Worm (Caenorhabditis elegans) whole organism, dauer: Measurements from ENCODE around the gene eppl-1.

ENCODE experiments used
- unc-62 ChIP-seq: sonication (generic microtip); optimal IDR thresholded peaks from 2 replicates; lab custom pipeline; 2017; ENCODE audit warnings: missing biosample characterization, missing genetic modification reagents, missing genetic modification characterization

Gene eppl-1

DNA sequence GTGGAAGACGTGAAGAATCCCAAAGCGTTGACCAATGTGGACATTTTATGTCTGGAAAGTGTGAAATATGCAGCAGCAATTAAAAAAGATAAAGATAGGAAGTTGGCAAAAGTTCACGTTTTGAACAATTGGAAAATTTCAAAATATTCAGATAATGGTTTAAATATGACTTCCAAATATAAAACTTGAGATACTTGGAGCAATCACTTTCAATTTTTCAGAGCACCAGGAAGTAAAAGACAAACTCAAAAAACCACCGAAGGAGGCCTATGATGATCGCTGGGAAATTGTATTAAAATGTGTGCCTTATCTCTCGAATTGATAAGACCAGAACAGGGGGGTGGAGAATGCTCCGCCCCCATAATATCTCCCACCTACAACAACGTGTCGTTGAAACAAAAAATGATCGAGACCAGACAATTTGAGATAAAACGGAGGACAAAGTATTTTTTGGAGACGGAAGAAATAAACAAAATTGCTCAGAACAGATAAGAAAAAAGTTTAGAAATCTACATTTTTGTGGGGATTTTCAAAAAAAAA lies at the start of gene eppl-1:
Gene eppl-1 (minus strand): TSS at position 51 of the 540 bp plus-strand sequence.
- no peak for TF ChIP-seq unc-62

DNA sequence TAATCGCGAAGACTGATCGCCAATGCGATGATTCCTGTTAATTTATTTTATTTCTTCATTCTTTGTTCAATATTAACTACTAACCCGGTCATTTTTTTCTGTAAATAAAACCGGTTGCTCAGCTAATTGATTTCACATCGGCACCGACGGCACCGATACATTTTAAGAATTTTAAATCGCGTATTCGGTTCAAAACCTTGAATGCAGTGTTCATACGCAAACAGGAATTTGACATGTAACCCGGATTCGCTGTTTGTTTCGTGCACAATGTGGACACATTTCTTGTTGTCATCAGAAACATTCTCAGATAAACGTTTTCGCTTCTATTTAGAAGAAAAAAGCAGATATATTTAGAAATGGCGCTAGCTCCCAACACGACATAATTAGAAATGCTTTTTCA lies 48.4 kb upstream of the eppl-1 start:
- no peak for TF ChIP-seq unc-62

DNA sequence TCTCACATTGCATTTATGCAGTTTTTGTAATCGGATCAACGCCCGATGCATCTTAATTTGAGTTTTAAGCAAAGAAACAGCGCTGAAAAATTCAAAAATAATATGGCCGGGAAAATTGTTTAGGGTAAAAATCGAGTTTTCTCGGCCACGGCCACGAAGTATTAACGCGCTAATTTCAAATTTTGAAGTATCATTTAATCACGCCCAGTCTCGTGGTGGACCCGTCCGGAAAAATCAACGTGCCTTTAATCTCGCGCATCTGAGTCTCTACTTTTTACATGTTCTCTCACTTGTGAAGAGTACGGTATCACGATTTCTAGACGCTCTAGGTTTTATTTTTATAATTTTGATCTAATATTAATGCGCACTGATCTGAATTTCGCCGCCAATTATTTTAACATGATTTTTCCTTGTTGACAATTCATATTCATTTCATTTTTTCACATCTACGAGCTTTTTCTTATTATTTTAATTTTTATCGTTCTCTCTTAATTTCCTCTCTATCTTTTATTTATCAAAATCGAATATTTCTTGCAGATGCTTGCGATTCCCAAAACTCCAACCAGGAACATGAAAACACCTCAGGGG lies 47.3 kb upstream of the eppl-1 start, which contains the start of the genes acdh-13 and mesp-1:
Gene acdh-13 (minus strand): TSS at position 51 of the 588 bp plus-strand sequence.
Gene mesp-1 (plus strand): TSS at position 538 of the 588 bp plus-strand sequence.
- no peak for TF ChIP-seq unc-62

DNA sequence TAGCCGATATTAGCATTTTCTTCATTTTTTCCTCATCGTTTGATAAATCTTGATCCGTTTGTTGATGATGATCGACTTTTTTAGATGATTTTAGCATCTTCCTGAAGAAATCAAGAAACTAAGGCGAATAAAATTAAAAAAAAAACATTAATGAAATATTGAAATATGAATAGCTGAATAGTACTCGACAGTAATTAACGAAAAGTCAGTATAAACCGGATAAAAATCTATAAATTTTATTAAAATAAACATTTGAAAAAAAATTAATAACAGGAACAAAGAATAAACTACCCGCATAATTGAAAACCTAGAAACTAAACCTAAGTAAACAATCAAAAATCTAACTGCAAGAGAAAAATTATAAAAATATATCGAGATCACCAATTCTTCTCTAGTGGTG lies 44.7 kb upstream of the eppl-1 start, which contains the start of gene C28C12.12:
Gene C28C12.12 (minus strand): TSS at position 101 of the 400 bp plus-strand sequence.
- no peak for TF ChIP-seq unc-62

DNA sequence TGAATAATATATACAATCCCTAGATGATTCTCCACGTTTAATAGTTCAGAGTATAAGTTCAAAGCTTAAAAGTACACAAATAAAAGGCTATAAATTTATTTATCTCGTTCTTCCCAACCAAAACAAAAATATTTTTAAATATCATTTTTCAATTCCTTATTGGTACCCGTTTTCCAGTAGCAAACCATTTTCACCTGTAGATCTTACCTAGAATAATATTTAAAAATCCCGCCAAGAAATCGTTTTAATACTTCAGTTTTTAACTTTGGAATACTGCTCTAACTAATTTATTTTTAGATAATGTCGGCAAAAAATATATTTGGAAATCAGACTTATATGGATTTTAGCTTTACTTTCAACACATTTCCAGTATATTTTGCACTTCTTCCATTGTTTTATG lies 40.7 kb upstream of the eppl-1 start, which contains the start of gene sru-7:
Gene sru-7 (plus strand): TSS at position 301 of the 400 bp plus-strand sequence.
- TF ChIP-seq unc-62 = no peak

DNA sequence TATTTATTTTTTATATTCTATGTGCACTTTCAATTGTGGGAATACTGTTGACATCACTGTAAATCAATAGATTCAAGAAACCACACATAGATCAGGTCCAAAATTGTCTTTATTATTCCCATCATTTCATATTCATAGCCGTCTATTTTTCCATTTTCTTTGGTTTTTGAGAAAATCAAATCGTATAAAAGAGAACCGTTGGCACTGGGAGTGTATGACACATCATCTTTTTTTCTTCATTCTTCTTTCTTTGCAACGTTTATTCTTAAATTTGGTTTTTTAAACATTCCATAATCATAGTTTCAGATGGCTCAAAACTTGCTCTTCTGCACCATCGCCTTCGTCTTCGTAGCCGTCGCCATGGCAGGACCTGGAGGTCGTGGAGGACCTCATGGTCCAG lies 38.4 kb upstream of the eppl-1 start, which contains the start of gene srlf-2:
Gene srlf-2 (plus strand): TSS at position 301 of the 400 bp plus-strand sequence.
- no peak for TF ChIP-seq unc-62

DNA sequence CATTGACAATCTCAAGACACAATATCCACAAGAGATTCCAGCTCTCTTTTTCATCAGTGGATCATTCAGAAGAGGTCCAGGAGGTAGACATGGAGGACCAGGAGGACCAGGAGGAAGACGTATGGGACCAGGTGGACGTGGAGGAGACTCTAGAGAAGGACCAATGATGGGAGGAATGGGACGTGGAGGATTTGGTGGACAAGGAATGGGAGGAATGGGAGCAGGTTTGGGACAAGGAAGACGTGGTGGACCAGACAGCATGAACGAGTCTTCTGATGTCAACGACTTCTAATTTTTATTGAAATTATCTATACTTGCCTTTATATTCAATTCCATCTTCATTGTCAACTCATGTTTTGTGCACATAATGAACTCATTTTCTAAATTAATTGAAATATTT lies 36.5 kb upstream of the eppl-1 start:
- TF ChIP-seq unc-62 = no peak

DNA sequence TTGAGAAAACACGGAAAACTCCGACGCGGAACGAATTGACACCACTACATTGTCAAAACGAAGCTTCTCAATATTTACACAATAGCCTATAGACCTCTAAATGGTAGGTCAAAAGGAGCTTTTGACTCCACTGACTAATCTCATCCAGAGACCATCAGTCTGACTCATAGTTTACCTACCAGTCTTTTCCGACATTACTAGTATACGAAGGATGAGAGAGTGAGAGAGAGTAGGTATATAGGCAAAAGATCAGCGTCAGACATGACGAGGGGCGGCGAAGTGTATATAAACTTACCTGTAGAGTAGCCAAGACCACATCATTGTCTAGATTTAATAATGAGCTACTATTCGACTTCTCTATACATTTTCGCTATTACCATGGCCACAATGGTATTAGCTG lies 35.6 kb upstream of the eppl-1 start, which contains the start of gene srlf-3:
Gene srlf-3 (plus strand): TSS at position 301 of the 400 bp plus-strand sequence.
- no peak for TF ChIP-seq unc-62

DNA sequence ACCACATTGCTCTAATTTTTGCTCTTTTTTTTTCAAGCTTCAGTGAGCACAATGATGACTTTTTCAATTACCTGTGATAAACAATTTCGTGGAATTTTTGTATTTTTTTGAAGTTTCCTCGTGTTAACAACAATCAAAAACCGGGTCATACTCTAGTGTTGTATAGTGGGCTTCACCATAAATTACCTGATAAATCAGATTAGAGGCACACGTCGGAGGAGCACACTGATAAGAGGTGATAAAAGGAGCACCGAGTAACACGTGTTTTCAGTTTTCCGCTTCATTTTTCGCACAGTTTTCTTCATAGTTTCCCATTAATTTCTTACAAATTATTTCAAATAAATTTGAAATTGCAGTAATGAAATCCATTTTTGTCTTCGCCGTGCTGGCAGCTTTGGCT lies 29.7 kb upstream of the eppl-1 start, which contains the start of gene spp-8:
Gene spp-8 (plus strand): TSS at position 357 of the 400 bp plus-strand sequence.
- TF ChIP-seq unc-62 = no peak

DNA sequence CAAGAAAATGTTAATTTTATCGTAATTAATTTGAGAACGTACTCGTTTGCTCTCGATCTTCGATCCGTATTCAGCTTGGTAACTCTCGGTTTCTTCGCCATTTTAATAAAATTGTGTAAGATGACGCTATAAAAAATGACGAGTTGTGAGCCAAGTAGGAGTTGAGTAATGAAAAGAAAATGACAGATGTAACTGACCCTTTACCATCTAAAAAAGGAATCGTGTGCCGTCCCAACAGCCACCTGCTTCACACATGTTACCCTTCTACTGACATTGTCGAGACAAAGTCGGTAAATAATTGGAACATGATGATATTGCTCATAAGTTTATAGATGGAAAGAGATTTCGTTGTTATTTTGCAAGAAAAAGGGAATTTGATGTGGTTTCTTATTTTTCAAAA lies 27.8 kb upstream of the eppl-1 start, which contains the start of gene hlh-12:
Gene hlh-12 (minus strand): TSS at position 101 of the 400 bp plus-strand sequence.
- TF ChIP-seq unc-62 = no peak

DNA sequence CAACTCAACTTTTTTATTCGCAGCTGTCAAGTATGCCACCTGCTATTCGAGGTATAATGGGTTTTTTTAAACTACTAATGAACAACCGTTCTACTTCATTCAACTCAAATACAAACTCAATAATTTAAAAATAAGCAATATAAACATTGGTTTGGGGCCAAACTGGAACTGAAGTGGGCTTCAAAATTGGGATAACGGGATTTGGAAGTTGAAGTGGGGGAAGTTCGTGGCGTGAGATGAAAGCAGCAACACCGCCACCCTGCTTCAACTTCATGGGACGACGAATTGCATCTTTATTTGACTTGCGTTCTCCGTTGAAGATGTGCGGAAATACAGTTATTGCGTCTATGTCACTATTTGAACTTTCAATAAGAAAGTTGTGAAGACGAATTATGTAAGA lies 27.0 kb upstream of the eppl-1 start:
- no peak for TF ChIP-seq unc-62

DNA sequence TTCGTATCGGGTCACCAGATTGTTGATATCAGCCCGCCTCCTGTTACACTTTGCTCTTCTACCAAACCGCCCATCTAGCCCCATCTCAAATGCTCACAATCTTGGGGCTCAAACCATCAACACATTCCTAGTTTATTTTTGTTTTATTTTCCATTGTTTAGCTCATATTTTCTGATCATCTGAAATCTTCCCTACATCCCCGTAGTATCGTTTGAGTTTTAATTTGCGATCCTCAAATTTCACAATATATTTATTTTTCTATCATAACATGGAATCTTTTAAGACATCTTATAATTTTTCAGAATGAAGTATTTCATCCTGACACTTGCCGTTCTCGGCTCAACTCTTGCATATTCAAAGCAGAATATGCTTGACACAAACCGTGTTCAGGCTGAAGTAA lies 25.3 kb upstream of the eppl-1 start, which contains the start of gene spp-10:
Gene spp-10 (plus strand): TSS at position 301 of the 400 bp plus-strand sequence.
- no peak for TF ChIP-seq unc-62

DNA sequence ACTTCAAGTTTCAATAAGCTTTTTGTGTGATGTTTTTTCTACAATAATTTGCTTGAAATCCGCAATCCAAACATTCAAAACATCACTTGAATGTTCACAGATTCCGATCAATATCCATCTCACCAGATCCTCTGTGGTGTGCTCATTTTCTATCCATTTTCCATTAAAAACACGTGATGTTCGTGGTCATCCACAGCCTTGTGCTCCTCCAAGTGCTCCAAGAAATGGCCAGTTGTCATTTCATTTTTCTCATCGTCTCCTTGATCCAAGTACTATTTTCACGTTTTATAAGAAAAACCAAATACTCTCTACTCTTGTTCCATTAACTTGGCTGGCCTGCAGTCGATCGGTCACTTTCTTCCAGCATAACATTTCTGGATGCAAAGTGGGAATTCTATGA lies 24.6 kb upstream of the eppl-1 start:
- no peak for TF ChIP-seq unc-62

DNA sequence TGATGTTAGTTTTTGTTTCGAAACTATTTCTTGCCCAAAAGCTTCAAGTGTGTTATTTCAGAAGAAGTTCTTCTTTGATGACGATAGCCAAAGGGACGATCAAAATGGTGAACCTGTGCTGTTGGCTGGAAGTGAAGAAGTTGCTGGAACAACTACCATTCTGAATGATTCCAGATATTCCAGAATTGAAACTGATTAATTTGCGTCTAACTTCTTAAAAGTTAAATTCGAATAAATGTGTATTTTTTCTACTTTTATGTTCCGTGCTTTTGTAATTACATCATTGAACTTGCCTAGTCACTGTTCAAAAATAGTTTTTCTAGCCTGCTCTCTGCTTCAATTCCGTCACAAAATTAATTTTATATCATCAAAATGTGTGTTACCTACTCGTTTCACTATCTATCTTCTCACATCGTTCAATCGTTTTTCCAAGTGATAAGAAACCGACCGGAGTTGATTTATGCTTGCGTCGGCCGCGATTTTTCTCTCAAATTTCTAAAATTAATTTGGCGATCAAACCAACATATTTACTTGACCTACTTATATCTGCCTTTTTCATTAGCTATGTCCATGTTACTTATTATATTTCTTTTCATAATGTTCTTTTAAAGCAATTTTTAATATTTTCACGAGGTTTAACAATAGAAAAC lies 23.6 kb upstream of the eppl-1 start:
- no peak for TF ChIP-seq unc-62

DNA sequence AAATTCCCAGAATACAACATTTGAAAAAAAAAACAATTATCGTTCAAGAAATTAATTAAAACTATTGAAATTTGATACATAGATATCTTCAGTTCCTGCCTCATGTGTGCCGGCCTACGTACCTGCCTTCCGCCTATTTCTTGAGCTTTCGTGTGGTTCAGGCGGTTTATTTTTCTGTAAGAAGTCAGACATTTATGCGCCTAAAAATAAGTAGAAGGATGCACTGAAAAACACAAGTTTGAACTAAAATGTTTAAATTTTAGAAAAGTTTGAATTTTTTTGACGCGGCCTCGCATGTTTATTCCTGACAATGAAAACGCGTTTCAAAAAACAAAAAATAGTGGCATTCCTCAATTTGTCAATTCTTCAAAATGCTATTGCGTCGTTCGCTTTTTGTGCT lies 22.2 kb upstream of the eppl-1 start, which contains the start of gene C28C12.11:
Gene C28C12.11 (plus strand): TSS at position 301 of the 400 bp plus-strand sequence.
- TF ChIP-seq unc-62 = no peak

DNA sequence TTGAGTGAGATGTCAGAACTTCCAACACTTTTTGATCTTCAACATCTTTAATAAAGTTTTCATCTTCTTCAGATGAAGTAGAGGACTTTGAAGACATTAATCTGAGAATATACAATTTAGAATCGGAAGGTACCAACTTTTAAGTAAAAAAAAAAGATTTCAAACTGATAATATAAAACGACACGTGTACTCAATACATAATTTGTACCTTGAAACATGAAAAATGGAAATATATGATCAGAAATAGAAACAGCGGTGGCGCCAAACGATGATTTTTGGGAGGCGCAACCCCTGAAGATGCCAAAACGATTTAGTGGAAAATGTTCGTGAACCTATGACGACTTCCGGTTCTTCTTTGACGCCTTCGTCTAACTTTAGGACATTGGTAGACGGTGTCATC lies 20.9 kb upstream of the eppl-1 start, which contains the start of gene oat-1:
Gene oat-1 (minus strand): TSS at position 101 of the 400 bp plus-strand sequence.
- TF ChIP-seq unc-62 = no peak

DNA sequence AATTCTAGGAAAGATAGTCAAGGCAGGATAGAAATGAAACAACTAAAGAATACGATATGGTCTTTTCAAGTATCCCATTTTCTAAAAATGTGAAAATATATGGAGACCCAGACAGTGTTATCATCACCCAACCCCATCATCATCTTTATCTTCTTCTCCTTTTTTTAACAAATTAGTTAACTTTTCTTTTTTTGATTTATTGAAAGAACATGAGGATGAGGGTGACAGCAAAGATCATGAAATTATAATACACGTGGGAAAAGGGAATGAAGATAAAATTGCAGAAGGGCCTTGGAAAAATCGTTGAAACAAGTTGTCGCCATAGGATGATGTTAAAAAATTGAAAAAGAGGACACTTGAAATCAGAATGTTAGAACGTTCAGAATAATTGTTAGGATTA lies 12.6 kb upstream of the eppl-1 start:
- no peak for TF ChIP-seq unc-62
